Worm (Caenorhabditis elegans): Measurements from ENCODE around the gene sre-15.

- TF ChIP-seq zag-1 (tag; optimal IDR thresholded peaks at IDR 0.05) (no peak), ama-1 (optimal IDR thresholded peaks at IDR 0.05) (no peak), ceh-82 (tag; optimal IDR thresholded peaks at IDR 0.05) (no peak)
These were observed 51.3 kb downstream of the sre-15 start for ce11 chrIV:12193338-12193737.

All from whole organism, L2 larva.